Worm (Caenorhabditis elegans) whole organism, L2 larva: ENCODE results near the gene F44B9.9.

Source experiments
- Y55F3AM.14 ChIP-seq: fragments of 200-800 bp; sonication (Bioruptor generic); optimal IDR thresholded peaks from 2 replicates; lab custom pipeline; 2018; ENCODE audit warnings: mild to moderate bottlenecking, missing genetic modification characterization, missing compliant biosample characterization
- elt-1 ChIP-seq: fragments of 150-350 bp; optimal IDR thresholded peaks from 2 replicates; lab custom pipeline; 2014; ENCODE audit warnings: missing biosample characterization, missing genetic modification characterization
- elt-3 ChIP-seq: sonication (generic microtip); optimal IDR thresholded peaks from 2 replicates; lab custom pipeline; 2017; ENCODE audit warnings: missing biosample characterization, missing genetic modification characterization
- lin-39 ChIP-seq: fragments of 150-350 bp; optimal IDR thresholded peaks from 2 replicates; lab custom pipeline; 2014; ENCODE audit warnings: missing biosample characterization, missing genetic modification reagents, missing genetic modification characterization
- nhr-10 ChIP-seq: sonication (generic microtip); optimal IDR thresholded peaks from 2 replicates; lab custom pipeline; 2017; ENCODE audit warnings: missing biosample characterization, missing genetic modification characterization
- nhr-11 ChIP-seq: fragments of 150-350 bp; optimal IDR thresholded peaks from 2 replicates; lab custom pipeline; 2014; ENCODE audit warnings: missing biosample characterization, missing genetic modification characterization
- nhr-21 ChIP-seq: fragments of 150-350 bp; optimal IDR thresholded peaks from 2 replicates; lab custom pipeline; 2014; ENCODE audit warnings: missing biosample characterization, missing genetic modification characterization
- nhr-23 ChIP-seq: fragments of 150-350 bp; optimal IDR thresholded peaks from 2 replicates; lab custom pipeline; 2014; ENCODE audit warnings: missing biosample characterization, missing genetic modification reagents, missing genetic modification characterization
- nhr-6 ChIP-seq: fragments of 150-350 bp; optimal IDR thresholded peaks from 2 replicates; lab custom pipeline; 2014; ENCODE audit warnings: missing biosample characterization, missing genetic modification characterization
- nhr-77 ChIP-seq: fragments of 150-350 bp; optimal IDR thresholded peaks from 2 replicates; lab custom pipeline; 2014; ENCODE audit warnings: missing biosample characterization, missing genetic modification characterization
- skn-1 ChIP-seq: sonication (generic microtip); optimal IDR thresholded peaks from 2 replicates; lab custom pipeline; 2017; ENCODE audit warnings: missing biosample characterization, missing genetic modification characterization
- snpc-4 ChIP-seq: fragments of 150-350 bp; optimal IDR thresholded peaks from 2 replicates; lab custom pipeline; 2014; ENCODE audit warnings: missing biosample characterization, missing genetic modification characterization
- unc-62 ChIP-seq: fragments of 150-350 bp; optimal IDR thresholded peaks from 2 replicates; lab custom pipeline; 2014; ENCODE audit warnings: missing biosample characterization, missing genetic modification reagents, missing genetic modification characterization

ce11 chrIII:8061114-8061513, 30.3 kb upstream of the F44B9.9 start:
- TF ChIP-seq nhr-6 (tag; lab: Kevin White, UChicago), result no peak
- TF ChIP-seq nhr-11 (tag; lab: Kevin White, UChicago), result no peak
- no peak for TF ChIP-seq skn-1 (tag; lab: Kevin White, UChicago)
- no peak for TF ChIP-seq Y55F3AM.14 (GFP tag; lab: Kevin White, UChicago)
- no peak for TF ChIP-seq unc-62 (GFP tag; lab: Kevin White, UChicago)
- no peak for TF ChIP-seq nhr-10 (tag; lab: Kevin White, UChicago)
- no peak for TF ChIP-seq nhr-23 (tag; lab: Kevin White, UChicago)
- TF ChIP-seq nhr-21 (tag; lab: Kevin White, UChicago), result no peak
- TF ChIP-seq lin-39 (tag; lab: Kevin White, UChicago), result no peak
- no peak for TF ChIP-seq nhr-77 (tag; lab: Kevin White, UChicago)
- TF ChIP-seq elt-3 (tag; lab: Kevin White, UChicago), result no peak
- TF ChIP-seq snpc-4 (tag; lab: Kevin White, UChicago), result no peak
- TF ChIP-seq elt-1 (tag; lab: Kevin White, UChicago), result no peak
